Fruit fly (Drosophila melanogaster): ENCODE measurements around the gene CG17154.
A peak's percentile ranks its signal among the peaks of the same experiment; 100 is the strongest.

DNA sequence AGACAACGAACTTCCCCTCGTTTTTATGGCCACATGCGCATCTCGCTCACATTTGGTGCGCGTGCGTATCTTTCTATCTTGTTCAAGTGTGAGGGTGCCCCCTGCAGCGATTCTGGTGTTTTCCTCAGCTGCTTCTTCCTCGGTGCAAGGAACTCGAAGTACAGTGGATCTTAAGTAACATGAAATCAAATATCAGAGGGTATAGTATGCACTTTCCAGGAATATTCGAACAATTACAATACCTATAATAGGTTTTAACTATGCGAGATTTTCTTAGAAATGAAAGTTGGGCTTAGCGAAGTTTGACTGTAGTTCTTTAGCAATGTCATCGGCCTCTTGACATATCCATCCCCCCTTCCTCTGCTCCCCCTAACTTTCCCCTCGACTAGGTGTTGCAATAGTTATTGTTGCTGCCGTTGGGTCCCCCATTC lies 25.6 kb upstream of the CG17154 start:
- TF ChIP-seq psq (optimal IDR thresholded peaks at IDR 0.05) (no peak), usp (GFP tag; optimal IDR thresholded peaks at IDR 0.05) (no peak), Dll (optimal IDR thresholded peaks at IDR 0.05) (no peak), pan (optimal IDR thresholded peaks at IDR 0.05) (no peak), CG8478 (optimal IDR thresholded peaks at IDR 0.05) (no peak), EcR (GFP tag; optimal IDR thresholded peaks at IDR 0.05) (peak in 1 of 2 experiments; percentile 97)
